Worm (Caenorhabditis elegans): ENCODE data around the gene srw-48.

The srw-48 gene

ce11 chrV:16405366-16405765 lies 15.4 kb upstream of the srw-48 start:
- TF ChIP-seq aha-1 (tag; optimal IDR thresholded peaks at IDR 0.05) = no peak
- TF ChIP-seq efl-1 (optimal IDR thresholded peaks at IDR 0.05) = peak in 1 of 2 experiments; percentile 85
- no peak for TF ChIP-seq efl-1 (GFP tag; optimal IDR thresholded peaks at IDR 0.05 in 1 of 2)
- TF ChIP-seq nhr-76 (tag; optimal IDR thresholded peaks at IDR 0.05) = no peak

DNA sequence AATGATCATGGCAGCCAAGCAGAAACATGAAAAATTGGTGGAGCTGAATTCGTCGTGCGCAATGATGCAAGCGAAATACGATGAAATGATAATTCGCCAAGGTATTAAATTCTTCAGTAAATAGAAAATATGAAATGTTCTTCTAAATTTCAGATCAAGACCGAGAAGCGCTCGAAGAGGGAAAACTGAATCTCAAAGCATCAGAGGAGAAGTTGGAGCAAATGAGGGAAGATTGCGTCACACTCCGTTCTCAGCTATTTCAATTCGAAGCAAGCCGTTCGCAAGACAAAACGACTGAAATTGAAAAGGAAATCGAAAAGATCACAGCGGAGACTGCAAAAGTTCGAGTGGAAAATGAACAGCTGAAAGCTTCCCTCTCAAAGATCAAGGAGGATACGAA lies 14.4 kb upstream of the srw-48 start:
- TF ChIP-seq ceh-90 (tag; optimal IDR thresholded peaks at IDR 0.05) (no peak), sox-4 (tag; optimal IDR thresholded peaks at IDR 0.05) (no peak), lir-3 (tag; optimal IDR thresholded peaks at IDR 0.05; ENCODE audit: poor library complexity) (no peak), unc-130 (tag; optimal IDR thresholded peaks at IDR 0.05) (no peak), ztf-4 (tag; optimal IDR thresholded peaks at IDR 0.05) (no peak), lin-39 (tag; optimal IDR thresholded peaks at IDR 0.05) (no peak), sup-37 (GFP tag; optimal IDR thresholded peaks at IDR 0.05) (no peak), mdl-1 (tag; optimal IDR thresholded peaks at IDR 0.05) (no peak), ceh-63 (GFP tag; optimal IDR thresholded peaks at IDR 0.05) (no peak), nhr-90 (tag; optimal IDR thresholded peaks at IDR 0.05; ENCODE audit: poor library complexity) (no peak), rnt-1 (tag; optimal IDR thresholded peaks at IDR 0.05) (no peak), jun-1 (tag; optimal IDR thresholded peaks at IDR 0.05) (no peak), C16A3.4 (tag; optimal IDR thresholded peaks at IDR 0.05) (no peak), dpl-1 (GFP tag; optimal IDR thresholded peaks at IDR 0.05) (no peak), ceh-8 (GFP tag; optimal IDR thresholded peaks at IDR 0.05) (no peak), nhr-76 (tag; optimal IDR thresholded peaks at IDR 0.05) (no peak)

DNA sequence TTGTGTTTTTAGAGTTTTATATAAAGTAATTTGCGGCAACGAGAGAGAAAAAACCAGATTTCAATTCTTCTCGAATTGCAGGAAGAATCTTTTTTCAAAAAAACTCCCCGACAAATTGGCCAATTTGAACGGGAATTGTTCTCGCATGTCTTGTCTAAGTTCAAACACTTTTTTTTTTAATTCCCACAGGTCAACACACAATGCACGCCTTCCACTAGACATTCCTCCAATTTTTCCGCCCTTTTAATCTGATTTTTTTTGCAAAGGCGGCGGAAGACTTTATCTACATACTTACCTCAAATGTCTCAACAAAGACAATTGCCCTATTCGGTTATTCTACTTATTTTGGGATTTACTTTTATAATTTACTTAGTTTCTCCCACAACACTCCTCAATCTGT lies 13.1 kb upstream of the srw-48 start, which contains the start of gene F26D2.3:
Gene F26D2.3 (plus strand): TSS at position 301 of the 400 bp plus-strand sequence.
- TF ChIP-seq jun-1 (tag; optimal IDR thresholded peaks at IDR 0.05) = no peak
- no peak for TF ChIP-seq dpl-1 (GFP tag; optimal IDR thresholded peaks at IDR 0.05)
- no peak for TF ChIP-seq xbp-1 (tag; optimal IDR thresholded peaks at IDR 0.05)
- no peak for TF ChIP-seq C34B4.2 (tag; optimal IDR thresholded peaks at IDR 0.05)
- TF ChIP-seq pag-3 (tag; optimal IDR thresholded peaks at IDR 0.05; ENCODE audit: borderline replicate concordance, insufficient read depth) = no peak
- no peak for TF ChIP-seq vab-15 (tag; optimal IDR thresholded peaks at IDR 0.05)
- no peak for TF ChIP-seq unc-98 (GFP tag; IDR thresholded peaks at IDR 0.05)
- no peak for TF ChIP-seq fos-1 (tag; optimal IDR thresholded peaks at IDR 0.05)
- no peak for TF ChIP-seq grh-1 (GFP tag; IDR thresholded peaks at IDR 0.05)
- no peak for TF ChIP-seq lin-35 (GFP tag; optimal IDR thresholded peaks at IDR 0.05)
- TF ChIP-seq nhr-85 (tag) = no peak

- no peak for TF ChIP-seq ztf-4 (tag; optimal IDR thresholded peaks at IDR 0.05)
Measured at ce11 chrV:16410521-16410920, 10.3 kb upstream of the srw-48 start, which contains the start of gene srh-145. Gene srh-145 (plus strand): TSS chrV:16410713.

ce11 chrV:16417014-16417413 lies 3.8 kb upstream of the srw-48 start, which contains the start of gene str-55:
Gene str-55 (minus strand): TSS chrV:16417114.
- TF ChIP-seq snu-23 (GFP tag; optimal IDR thresholded peaks at IDR 0.05) (no peak), aly-2 (tag; optimal IDR thresholded peaks at IDR 0.05) (no peak), ztf-4 (tag; optimal IDR thresholded peaks at IDR 0.05) (no peak), C04F5.9 (tag; optimal IDR thresholded peaks at IDR 0.05) (no peak), isw-1 (GFP tag; IDR thresholded peaks at IDR 0.05) (no peak), pqm-1 (tag; optimal IDR thresholded peaks at IDR 0.05) (no peak), lin-35 (GFP tag; optimal IDR thresholded peaks at IDR 0.05) (no peak), lin-15B (tag; optimal IDR thresholded peaks at IDR 0.05) (no peak), efl-3 (GFP tag; optimal IDR thresholded peaks at IDR 0.05) (no peak), ceh-8 (GFP tag; optimal IDR thresholded peaks at IDR 0.05) (no peak), pag-3 (tag; optimal IDR thresholded peaks at IDR 0.05; ENCODE audit: borderline replicate concordance, insufficient read depth) (no peak), mdl-1 (tag; optimal IDR thresholded peaks at IDR 0.05) (no peak), ceh-90 (tag; optimal IDR thresholded peaks at IDR 0.05) (no peak), rnt-1 (tag; optimal IDR thresholded peaks at IDR 0.05) (no peak), C16A3.4 (tag; optimal IDR thresholded peaks at IDR 0.05) (no peak), egl-13 (tag; optimal IDR thresholded peaks at IDR 0.05) (no peak), nhr-76 (tag; optimal IDR thresholded peaks at IDR 0.05) (no peak), skn-1 (tag; optimal IDR thresholded peaks at IDR 0.05) (no peak), F16B12.6 (tag; optimal IDR thresholded peaks at IDR 0.05) (no peak), lin-13 (GFP tag; optimal IDR thresholded peaks at IDR 0.05) (no peak)

Measured in whole organism, L1 larva.